Worm (Caenorhabditis elegans): Measurements from ENCODE around the gene T05G5.4.

The T05G5.4 gene

ce11 chrIII:9717243-9717642, 31.5 kb upstream of the T05G5.4 start (continued):
- TF ChIP-seq daf-16 (GFP tag; optimal IDR thresholded peaks at IDR 0.05) (peak in 1 of 2 experiments; percentile 63), daf-16 (tag; optimal IDR thresholded peaks at IDR 0.05) (peak; percentile 69), lim-7 (GFP tag; IDR thresholded peaks at IDR 0.05) (no peak), ZK546.5 (tag; optimal IDR thresholded peaks at IDR 0.05) (no peak), duxl-1 (tag; optimal IDR thresholded peaks at IDR 0.05; ENCODE audit: poor library complexity) (peak; percentile 48), lsy-2 (tag; optimal IDR thresholded peaks at IDR 0.05) (peak in 1 of 2 experiments; percentile 73), tag-97 (GFP tag; IDR thresholded peaks at IDR 0.05) (no peak), madf-5 (GFP tag; IDR thresholded peaks at IDR 0.05) (no peak), saeg-2 (GFP tag; IDR thresholded peaks at IDR 0.05) (no peak), jun-1 (tag; optimal IDR thresholded peaks at IDR 0.05) (peak; percentile 7), pha-4 (GFP tag; IDR thresholded peaks at IDR 0.05) (peak; percentile 48; the same call in 1 of the 2 replicates), pha-4 (tag; optimal IDR thresholded peaks at IDR 0.05) (no peak), mep-1 (tag; optimal IDR thresholded peaks at IDR 0.05) (peak; percentile 59), F26F4.8 (GFP tag; conservative IDR thresholded peaks at IDR 0.05) (no peak)

- TF ChIP-seq pqm-1 (tag; optimal IDR thresholded peaks at IDR 0.05), result peak; percentile 6
- no peak for TF ChIP-seq nhr-111 (GFP tag; optimal IDR thresholded peaks at IDR 0.05)
Observed at ce11 chrIII:9720191-9720590, 28.5 kb upstream of the T05G5.4 start, which contains the start of gene ncx-7. Gene ncx-7, minus strand, starts transcription at chrIII:9720291.

DNA sequence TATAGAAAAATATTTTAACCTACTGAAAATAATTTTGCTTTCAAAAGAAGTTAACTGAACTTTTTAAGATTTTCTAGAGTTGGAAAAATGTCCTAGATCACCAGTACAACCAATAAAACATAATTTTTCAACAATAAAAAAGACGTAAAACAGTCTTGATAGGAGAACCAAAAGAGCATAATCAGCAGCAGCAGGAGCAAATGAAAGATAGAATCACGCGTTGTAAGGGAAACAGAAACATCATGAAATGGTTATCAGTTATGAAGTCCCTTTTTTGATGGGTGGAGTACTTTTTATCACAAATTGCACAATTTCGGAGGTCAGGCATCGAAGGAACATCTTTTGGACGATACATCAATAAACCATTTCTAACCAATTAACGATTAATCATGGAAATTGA, 26.7 kb upstream of the T05G5.4 start:
- peak; percentile 77 for TF ChIP-seq nhr-77 (tag; optimal IDR thresholded peaks at IDR 0.05)
- TF ChIP-seq F37D6.2 (tag; optimal IDR thresholded peaks at IDR 0.05), result no peak
- no peak for TF ChIP-seq tag-97 (GFP tag; IDR thresholded peaks at IDR 0.05)
- no peak for TF ChIP-seq lin-29 (GFP tag; IDR thresholded peaks at IDR 0.05)
- no peak for TF ChIP-seq ces-1 (GFP tag; optimal IDR thresholded peaks at IDR 0.05)
- peak; percentile 27 for TF ChIP-seq nhr-48 (tag; optimal IDR thresholded peaks at IDR 0.05)
- TF ChIP-seq nhr-25 (tag; optimal IDR thresholded peaks at IDR 0.05; ENCODE audit: borderline replicate concordance, insufficient read depth), result no peak
- TF ChIP-seq egl-27 (tag; optimal IDR thresholded peaks at IDR 0.05), result no peak
- TF ChIP-seq nhr-111 (GFP tag; optimal IDR thresholded peaks at IDR 0.05), result no peak
- peak; percentile 95 for TF ChIP-seq nhr-28 (tag; optimal IDR thresholded peaks at IDR 0.05)
- TF ChIP-seq mdt-29 (GFP tag; IDR thresholded peaks at IDR 0.05), result no peak
- TF ChIP-seq ztf-11 (tag; optimal IDR thresholded peaks at IDR 0.05), result no peak
- no peak for TF ChIP-seq lin-13 (GFP tag; optimal IDR thresholded peaks at IDR 0.05)
- TF ChIP-seq unc-130 (GFP tag; optimal IDR thresholded peaks at IDR 0.05), result no peak
- no peak for TF ChIP-seq snpc-4 (tag; optimal IDR thresholded peaks at IDR 0.05)
- TF ChIP-seq dmd-6 (GFP tag; IDR thresholded peaks at IDR 0.05), result peak; percentile 91
- TF ChIP-seq spr-3 (GFP tag; optimal IDR thresholded peaks at IDR 0.05), result no peak
- no peak for TF ChIP-seq lim-7 (GFP tag; IDR thresholded peaks at IDR 0.05)
- no peak for TF ChIP-seq rbr-2 (tag; optimal IDR thresholded peaks at IDR 0.05)
- no peak for TF ChIP-seq T20F7.1 (GFP tag; optimal IDR thresholded peaks at IDR 0.05)
- TF ChIP-seq fkh-10 (GFP tag; optimal IDR thresholded peaks at IDR 0.05), result no peak
- TF ChIP-seq skn-1 (tag; optimal IDR thresholded peaks at IDR 0.05), result no peak
- peak; percentile 84 for TF ChIP-seq hlh-11 (tag; optimal IDR thresholded peaks at IDR 0.05)
- no peak for TF ChIP-seq zfp-2 (tag; optimal IDR thresholded peaks at IDR 0.05)
- TF ChIP-seq R02D3.7 (tag; optimal IDR thresholded peaks at IDR 0.05), result no peak
- TF ChIP-seq set-16 (GFP tag; IDR thresholded peaks at IDR 0.05), result no peak
- no peak for TF ChIP-seq ceh-62 (tag; optimal IDR thresholded peaks at IDR 0.05)
- TF ChIP-seq hmg-1.1 (GFP tag; IDR thresholded peaks at IDR 0.05), result no peak
- no peak for TF ChIP-seq dpl-1 (GFP tag; optimal IDR thresholded peaks at IDR 0.05)
- TF ChIP-seq zag-1 (tag; optimal IDR thresholded peaks at IDR 0.05), result no peak
- no peak for TF ChIP-seq lin-15B (tag; optimal IDR thresholded peaks at IDR 0.05)
- no peak for TF ChIP-seq daf-8 (GFP tag; IDR thresholded peaks at IDR 0.05)
- no peak for TF ChIP-seq lin-38 (GFP tag; IDR thresholded peaks at IDR 0.05)
- TF ChIP-seq ztf-7 (tag; optimal IDR thresholded peaks at IDR 0.05), result no peak
- peak; percentile 13 for TF ChIP-seq nhr-102 (tag; optimal IDR thresholded peaks at IDR 0.05)
- TF ChIP-seq ceh-20 (GFP tag; IDR thresholded peaks at IDR 0.05), result no peak
- no peak for TF ChIP-seq vab-7 (GFP tag; IDR thresholded peaks at IDR 0.05)
